Worm (Caenorhabditis elegans) whole organism, young adult: ENCODE data around the gene F59A1.13.

ENCODE experiments used
- F49E8.2 ChIP-seq: sonication (generic microtip); optimal IDR thresholded peaks from 3 replicates; lab custom pipeline; 2017; ENCODE audit warnings: missing genetic modification characterization, mild to moderate bottlenecking, missing compliant biosample characterization, antibody characterized with exemption, moderate library complexity; ENCODE audit not compliant: insufficient read depth
- K12H6.12 ChIP-seq: fragments of 200-800 bp; sonication (Bioruptor generic); optimal IDR thresholded peaks from 2 replicates; lab custom pipeline; 2018; ENCODE audit warnings: mild to moderate bottlenecking, missing genetic modification characterization, missing compliant biosample characterization
- bed-2 ChIP-seq: fragments of 200-800 bp; sonication (Bioruptor generic); IDR thresholded peaks from 2 replicates; pipeline ENCODE4 v1.3.6; 2022; ENCODE audit warnings: missing genetic modification reagents, missing genetic modification characterization, missing compliant biosample characterization
- cebp-2 ChIP-seq: fragments of 200-800 bp; sonication (Bioruptor generic); IDR thresholded peaks from 2 replicates; pipeline ENCODE4 v1.3.6; 2022; ENCODE audit warnings: missing genetic modification characterization, missing compliant biosample characterization
- ceh-91 ChIP-seq: fragments of 200-800 bp; sonication (Bioruptor generic); IDR thresholded peaks from 2 replicates; pipeline ENCODE4 v1.3.6; 2022; ENCODE audit warnings: missing genetic modification reagents, missing genetic modification characterization, missing compliant biosample characterization
- egrh-3 ChIP-seq: fragments of 200-800 bp; sonication (Bioruptor generic); IDR thresholded peaks from 2 replicates; pipeline ENCODE4 v1.3.6; 2022; ENCODE audit warnings: missing genetic modification reagents, missing genetic modification characterization, missing compliant biosample characterization
- fkh-3 ChIP-seq: sonication (generic microtip); optimal IDR thresholded peaks from 2 replicates; lab custom pipeline; 2016; ENCODE audit warnings: mild to moderate bottlenecking, missing genetic modification characterization, missing compliant biosample characterization
- hlh-12 ChIP-seq: sonication (generic microtip); optimal IDR thresholded peaks from 2 replicates; lab custom pipeline; 2016; ENCODE audit warnings: missing genetic modification characterization, missing compliant biosample characterization
- lin-54 ChIP-seq: fragments of 200-800 bp; sonication (Bioruptor generic); optimal IDR thresholded peaks from 2 replicates; lab custom pipeline; 2018; ENCODE audit warnings: mild to moderate bottlenecking, missing genetic modification characterization, missing compliant biosample characterization
- nhr-120 ChIP-seq: fragments of 200-800 bp; sonication (Bioruptor generic); IDR thresholded peaks from 2 replicates; pipeline ENCODE4 v1.3.6; 2022; ENCODE audit warnings: missing genetic modification characterization, missing compliant biosample characterization
- nhr-179 ChIP-seq: sonication (generic microtip); optimal IDR thresholded peaks from 2 replicates; lab custom pipeline; 2016; ENCODE audit warnings: mild to moderate bottlenecking, missing genetic modification characterization, missing compliant biosample characterization

ce11 chrV:17695802-17696201 lies 5.0 kb upstream of the F59A1.13 start, which contains the start of gene Y26G10.1:
- TF ChIP-seq ceh-91 (GFP tag; lab: Robert Waterston, UW) (no peak), hlh-12 (tag; lab: Kevin White, UChicago) (no peak), nhr-179 (tag; lab: Kevin White, UChicago) (no peak), egrh-3 (GFP tag; lab: Robert Waterston, UW) (no peak), F49E8.2 (tag; lab: Kevin White, UChicago) (no peak), bed-2 (GFP tag; lab: Robert Waterston, UW) (no peak), cebp-2 (GFP tag; lab: Robert Waterston, UW) (no peak), nhr-120 (GFP tag; lab: Robert Waterston, UW) (no peak), lin-54 (GFP tag; lab: Kevin White, UChicago) (no peak), fkh-3 (tag; lab: Kevin White, UChicago) (no peak), K12H6.12 (tag; lab: Kevin White, UChicago) (no peak)
